Worm (Caenorhabditis elegans): ENCODE results near the gene K05B2.2.

DNA sequence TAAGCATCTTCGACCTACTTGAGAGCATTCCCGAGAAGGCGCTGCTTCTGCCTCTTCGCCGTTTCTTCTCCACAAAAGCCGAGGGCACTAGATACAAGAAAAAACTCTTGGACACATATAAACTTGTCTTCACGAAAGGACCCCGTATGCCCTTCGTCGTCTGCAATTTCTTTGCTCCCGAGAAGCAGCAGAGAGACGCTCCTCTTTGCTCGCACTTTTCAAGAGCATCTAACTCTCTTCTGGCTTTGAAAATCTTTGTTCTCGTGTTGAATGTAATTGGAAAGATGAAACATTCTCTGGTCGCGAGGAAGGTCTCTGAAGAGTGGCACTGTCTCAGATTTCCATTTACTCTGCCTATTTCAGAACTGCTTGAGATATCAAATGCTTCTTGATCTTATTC, 33.1 kb downstream of the K05B2.2 start:
- TF ChIP-seq snpc-4 (tag; optimal IDR thresholded peaks at IDR 0.05) (no peak), lsy-2 (tag; optimal IDR thresholded peaks at IDR 0.05) (no peak), pha-4 (tag; optimal IDR thresholded peaks at IDR 0.05) (no peak), lin-13 (tag; optimal IDR thresholded peaks at IDR 0.05) (no peak), unc-62 (GFP tag; optimal IDR thresholded peaks at IDR 0.05) (no peak), nhr-237 (tag; optimal IDR thresholded peaks at IDR 0.05) (no peak), unc-39 (tag; optimal IDR thresholded peaks at IDR 0.05) (no peak), nhr-76 (tag; optimal IDR thresholded peaks at IDR 0.05) (no peak), blmp-1 (tag; optimal IDR thresholded peaks at IDR 0.05) (no peak), ztf-11 (tag; optimal IDR thresholded peaks at IDR 0.05) (no peak), ceh-43 (GFP tag; optimal IDR thresholded peaks at IDR 0.05) (no peak), mab-5 (tag; optimal IDR thresholded peaks at IDR 0.05) (no peak)
